Worm (Caenorhabditis elegans) whole organism, young adult: ENCODE data around the gene ZK105.3.

Source experiments
- B0261.1 ChIP-seq: sonication (generic microtip); optimal IDR thresholded peaks from 2 replicates; lab custom pipeline; 2016; ENCODE audit warnings: mild to moderate bottlenecking, missing genetic modification characterization, moderate library complexity, missing compliant biosample characterization
- F10E7.11 ChIP-seq: sonication (generic microtip); optimal IDR thresholded peaks from 2 replicates; lab custom pipeline; 2017; ENCODE audit warnings: mild to moderate bottlenecking, missing genetic modification characterization, moderate library complexity, missing compliant biosample characterization
- F52B5.7 ChIP-seq: sonication (generic microtip); optimal IDR thresholded peaks from 2 replicates; lab custom pipeline; 2016; ENCODE audit warnings: mild to moderate bottlenecking, missing genetic modification characterization, missing compliant biosample characterization
- F57A8.1 ChIP-seq: fragments of 200-800 bp; sonication (Bioruptor generic); optimal IDR thresholded peaks from 2 replicates; lab custom pipeline; 2018; ENCODE audit warnings: mild to moderate bottlenecking, missing genetic modification characterization, moderate library complexity, missing compliant biosample characterization
- K12H6.12 ChIP-seq: fragments of 200-800 bp; sonication (Bioruptor generic); optimal IDR thresholded peaks from 2 replicates; lab custom pipeline; 2018; ENCODE audit warnings: mild to moderate bottlenecking, missing genetic modification characterization, missing compliant biosample characterization
- Y53F4B.3 ChIP-seq: fragments of 200-800 bp; sonication (Bioruptor generic); IDR thresholded peaks from 2 replicates; pipeline ENCODE4 v1.3.6; 2022; ENCODE audit warnings: missing genetic modification reagents, missing genetic modification characterization, missing compliant biosample characterization
- Y53G8AR.9 ChIP-seq: fragments of 200-800 bp; sonication (Bioruptor generic); conservative IDR thresholded peaks from 2 replicates; pipeline ENCODE4 v1.3.6; 2022; ENCODE audit warnings: missing genetic modification reagents, missing genetic modification characterization, missing compliant biosample characterization
- Y56A3A.18 ChIP-seq: fragments of 200-800 bp; sonication (Bioruptor generic); IDR thresholded peaks from 2 replicates; pipeline ENCODE4 v1.3.6; 2022; ENCODE audit warnings: missing genetic modification reagents, missing genetic modification characterization, missing compliant biosample characterization
- Y79H2A.3 ChIP-seq: fragments of 200-800 bp; sonication (Bioruptor generic); conservative IDR thresholded peaks from 2 replicates; pipeline ENCODE4 v1.3.6; 2022; ENCODE audit warnings: missing genetic modification reagents, missing genetic modification characterization, missing compliant biosample characterization
- Y95B8A.8 ChIP-seq: fragments of 200-800 bp; sonication (Bioruptor generic); IDR thresholded peaks from 2 replicates; pipeline ENCODE4 v1.3.6; 2022; ENCODE audit warnings: missing genetic modification reagents, missing genetic modification characterization, missing compliant biosample characterization
- attf-5 ChIP-seq: fragments of 200-800 bp; sonication (Bioruptor generic); optimal IDR thresholded peaks from 2 replicates; lab custom pipeline; 2018; ENCODE audit warnings: mild to moderate bottlenecking, missing genetic modification characterization, missing compliant biosample characterization
- ceh-27 ChIP-seq: fragments of 200-800 bp; sonication (Bioruptor generic); optimal IDR thresholded peaks from 2 replicates; lab custom pipeline; 2018; ENCODE audit warnings: mild to moderate bottlenecking, missing genetic modification characterization, moderate library complexity, missing compliant biosample characterization
- ceh-58 ChIP-seq: fragments of 200-800 bp; sonication (Bioruptor generic); IDR thresholded peaks from 2 replicates; pipeline ENCODE4 v1.3.6; 2022; ENCODE audit warnings: missing genetic modification characterization, missing compliant biosample characterization
- ceh-79 ChIP-seq: sonication (generic microtip); optimal IDR thresholded peaks from 2 replicates; lab custom pipeline; 2017; ENCODE audit warnings: mild to moderate bottlenecking, missing genetic modification characterization, missing compliant biosample characterization
- ceh-91 ChIP-seq: fragments of 200-800 bp; sonication (Bioruptor generic); IDR thresholded peaks from 2 replicates; pipeline ENCODE4 v1.3.6; 2022; ENCODE audit warnings: missing genetic modification reagents, missing genetic modification characterization, missing compliant biosample characterization
- die-1 ChIP-seq: sonication (generic microtip); optimal IDR thresholded peaks from 2 replicates; lab custom pipeline; 2016; ENCODE audit warnings: missing genotype, mild to moderate bottlenecking, missing genetic modification characterization, missing compliant biosample characterization
- dox-1 ChIP-seq: fragments of 200-800 bp; sonication (Bioruptor generic); IDR thresholded peaks from 2 replicates; pipeline ENCODE4 v1.3.6; 2022; ENCODE audit warnings: missing genetic modification reagents, missing genetic modification characterization, missing compliant biosample characterization
- dpl-1 ChIP-seq: fragments of 150-350 bp; optimal IDR thresholded peaks from 2 replicates; lab custom pipeline; 2014; ENCODE audit warnings: missing biosample characterization, missing genetic modification reagents, missing genetic modification characterization
- egrh-3 ChIP-seq: fragments of 200-800 bp; sonication (Bioruptor generic); IDR thresholded peaks from 2 replicates; pipeline ENCODE4 v1.3.6; 2022; ENCODE audit warnings: missing genetic modification reagents, missing genetic modification characterization, missing compliant biosample characterization
- lag-1 ChIP-seq: fragments of 200-800 bp; sonication (Bioruptor generic); IDR thresholded peaks from 2 replicates; pipeline ENCODE4 v1.3.6; 2022; ENCODE audit warnings: missing genetic modification reagents, missing genetic modification characterization, missing compliant biosample characterization
- lir-1 ChIP-seq: fragments of 200-800 bp; sonication (Bioruptor generic); conservative IDR thresholded peaks from 2 replicates; pipeline ENCODE4 v1.3.6; 2022; ENCODE audit warnings: missing genetic modification reagents, missing genetic modification characterization, missing compliant biosample characterization
- madf-3 ChIP-seq: fragments of 200-800 bp; sonication (Bioruptor generic); IDR thresholded peaks from 2 replicates; pipeline ENCODE4 v1.3.6; 2022; ENCODE audit warnings: missing genetic modification reagents, missing genetic modification characterization, missing compliant biosample characterization
- nfya-2 ChIP-seq: fragments of 200-800 bp; sonication (Bioruptor generic); IDR thresholded peaks from 2 replicates; pipeline ENCODE4 v1.3.6; 2022; ENCODE audit warnings: missing genetic modification reagents, missing genetic modification characterization, missing compliant biosample characterization
- nhr-120 ChIP-seq: fragments of 200-800 bp; sonication (Bioruptor generic); IDR thresholded peaks from 2 replicates; pipeline ENCODE4 v1.3.6; 2022; ENCODE audit warnings: missing genetic modification characterization, missing compliant biosample characterization
- pbrm-1 ChIP-seq: fragments of 200-800 bp; sonication (Bioruptor generic); IDR thresholded peaks from 2 replicates; pipeline ENCODE4 v1.3.6; 2022; ENCODE audit warnings: missing genetic modification reagents, missing genetic modification characterization, missing compliant biosample characterization
- rec-8 ChIP-seq, 2 experiments: sonication (generic microtip); optimal IDR thresholded peaks; 2 replicates each; lab custom pipeline; 2016; ENCODE audit warnings: mild to moderate bottlenecking in 2 of 2, missing genetic modification characterization in 2 of 2, missing genetic modification reagents in 2 of 2, missing genotype in 2 of 2, missing biosample characterization in 1 of 2, missing compliant biosample characterization in 1 of 2, moderate library complexity in 1 of 2
- rpc-1 ChIP-seq, 2 experiments: fragments of 150-350 bp in 1 of 2; sonication (generic microtip) in 1 of 2; optimal IDR thresholded peaks; 2 replicates each; lab custom pipeline; 2014 to 2018; ENCODE audit warnings: missing biosample characterization in 1 of 2, missing genetic modification characterization in 1 of 2, missing genetic modification reagents in 1 of 2, missing genotype in 1 of 2
- snpc-1.3 ChIP-seq: sonication (generic microtip); optimal IDR thresholded peaks from 2 replicates; lab custom pipeline; 2017; ENCODE audit warnings: missing genetic modification characterization, mild to moderate bottlenecking, missing compliant biosample characterization, antibody characterized with exemption, moderate library complexity, missing genotype, missing genetic modification reagents; ENCODE audit not compliant: insufficient read depth
- snpc-3.4 ChIP-seq: sonication (generic microtip); optimal IDR thresholded peaks from 2 replicates; lab custom pipeline; 2017; ENCODE audit warnings: missing genetic modification characterization, mild to moderate bottlenecking, missing compliant biosample characterization, antibody characterized with exemption, moderate library complexity, missing genotype, missing genetic modification reagents
- tbx-9 ChIP-seq: sonication (generic microtip); optimal IDR thresholded peaks from 2 replicates; lab custom pipeline; 2016; ENCODE audit warnings: borderline replicate concordance, missing genetic modification characterization, inconsistent platforms, missing compliant biosample characterization
- unc-130 ChIP-seq: sonication (generic microtip); optimal IDR thresholded peaks from 2 replicates; lab custom pipeline; 2016; ENCODE audit warnings: missing genetic modification reagents, missing genetic modification characterization, missing compliant biosample characterization
- ztf-18 ChIP-seq: sonication (generic microtip); optimal IDR thresholded peaks from 2 replicates; lab custom pipeline; 2016; ENCODE audit warnings: missing genotype, mild to moderate bottlenecking, missing genetic modification characterization, missing compliant biosample characterization
- ztf-6 ChIP-seq: fragments of 200-800 bp; sonication (Bioruptor generic); IDR thresholded peaks from 2 replicates; pipeline ENCODE4 v1.3.6; 2022; ENCODE audit warnings: missing genetic modification reagents, missing genetic modification characterization, missing compliant biosample characterization

ZK105.3 gene

DNA sequence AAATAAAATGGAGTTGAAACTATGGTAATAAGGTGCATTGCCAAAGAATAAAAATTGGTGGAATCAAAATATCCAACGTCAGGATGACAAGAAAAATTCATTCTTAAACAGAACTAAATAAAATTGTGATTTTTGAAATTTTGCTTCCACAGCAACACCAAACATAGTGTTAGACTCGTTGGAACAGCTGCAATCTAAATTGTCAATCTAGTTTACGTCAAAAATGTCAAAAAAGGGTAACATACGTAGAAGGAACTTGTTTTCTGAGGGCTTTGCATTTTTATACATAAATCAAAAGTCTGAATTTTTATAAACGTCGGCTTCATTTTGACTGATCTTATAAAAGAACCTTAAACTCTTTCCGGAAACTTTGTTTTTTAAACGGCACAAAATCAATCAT is 43.4 kb upstream of the ZK105.3 start, which contains the start of gene srh-200:
Gene srh-200 (minus strand): TSS at position 101 of the 400 bp plus-strand sequence.
- TF ChIP-seq F10E7.11: no peak
- no peak for TF ChIP-seq snpc-1.3
- TF ChIP-seq dpl-1: no peak
- no peak for TF ChIP-seq dox-1 (GFP tag; lab: Robert Waterston, UW)
- no peak for TF ChIP-seq egrh-3
- TF ChIP-seq Y79H2A.3 (GFP tag; lab: Robert Waterston, UW): no peak
- no peak for TF ChIP-seq unc-130
- no peak for TF ChIP-seq snpc-3.4 (tag; lab: Kevin White, UChicago)
- TF ChIP-seq tbx-9 (tag; lab: Kevin White, UChicago): no peak
- TF ChIP-seq F57A8.1 (GFP tag; lab: Kevin White, UChicago): no peak
- TF ChIP-seq ceh-27: no peak
- no peak for TF ChIP-seq K12H6.12 (tag; lab: Kevin White, UChicago)

DNA sequence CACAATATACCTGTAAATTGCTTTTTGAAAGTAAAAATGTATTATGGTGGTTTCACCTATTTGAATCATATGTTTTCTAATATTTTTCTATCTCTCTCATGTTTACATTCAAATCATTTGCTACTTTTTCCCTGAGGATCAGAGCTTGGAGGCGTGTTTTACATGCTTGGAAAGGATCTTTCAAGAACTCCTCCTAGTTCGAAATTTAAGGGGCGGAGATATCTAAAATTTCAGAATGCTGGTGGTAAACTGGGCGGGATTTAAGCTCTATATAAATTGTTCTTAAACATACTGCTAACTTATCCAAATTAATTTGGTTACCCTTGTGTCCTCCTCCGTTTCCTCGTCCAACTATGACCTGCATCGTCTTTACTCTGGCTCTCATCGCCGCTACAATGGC is 29.0 kb upstream of the ZK105.3 start, which contains the start of gene C12D5.5:
Gene C12D5.5 (plus strand): TSS at position 301 of the 400 bp plus-strand sequence.
- TF ChIP-seq F57A8.1 (GFP tag; lab: Kevin White, UChicago) (no peak), nhr-120 (GFP tag; lab: Robert Waterston, UW) (no peak), ceh-91 (GFP tag; lab: Robert Waterston, UW) (no peak), ceh-58 (GFP tag; lab: Robert Waterston, UW) (no peak), madf-3 (GFP tag; lab: Robert Waterston, UW) (no peak), B0261.1 (tag; lab: Kevin White, UChicago) (no peak), rec-8 (tag; optimal IDR thresholded peaks at IDR 0.05; lab: Kevin White, UChicago) (no peak), ztf-18 (no peak), ceh-79 (tag; lab: Kevin White, UChicago) (no peak), lag-1 (GFP tag; lab: Robert Waterston, UW) (no peak), Y53G8AR.9 (GFP tag; lab: Robert Waterston, UW) (no peak), nfya-2 (GFP tag; lab: Robert Waterston, UW) (no peak), Y56A3A.18 (GFP tag; lab: Robert Waterston, UW) (no peak), rpc-1 (optimal IDR thresholded peaks at IDR 0.05; lab: Kevin White, UChicago) (no peak), rpc-1 (tag; optimal IDR thresholded peaks at IDR 0.05; lab: Kevin White, UChicago) (no peak), Y53F4B.3 (GFP tag; lab: Robert Waterston, UW) (no peak), ceh-27 (no peak)
- TF ChIP-seq, all 124 proteins: peak for 0

DNA sequence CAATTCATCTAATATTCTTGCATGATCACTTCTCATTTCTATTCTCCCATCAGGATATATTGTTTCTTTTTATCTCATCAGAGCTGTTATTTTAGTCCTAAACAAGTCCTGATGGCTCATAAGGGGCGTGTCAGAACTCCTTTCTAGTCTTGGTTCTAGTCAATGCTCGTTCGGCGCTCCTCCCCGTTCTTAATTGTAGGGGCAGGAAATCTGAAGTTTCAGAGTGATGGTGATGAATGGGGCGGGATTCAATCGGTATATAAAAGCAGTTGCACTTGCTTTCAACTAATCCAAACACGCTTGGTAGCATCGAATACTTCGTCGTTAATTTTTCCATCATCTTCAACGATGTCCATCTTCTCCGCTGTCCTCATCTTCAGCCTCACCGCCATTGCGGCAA is 24.7 kb upstream of the ZK105.3 start, which contains the start of gene C12D5.4:
Gene C12D5.4 (plus strand): TSS at position 301 of the 400 bp plus-strand sequence.
- no peak for TF ChIP-seq die-1 (tag; lab: Kevin White, UChicago)
- TF ChIP-seq lir-1 (GFP tag; lab: Robert Waterston, UW): no peak
- TF ChIP-seq Y95B8A.8: no peak
- no peak for TF ChIP-seq F52B5.7
- no peak for TF ChIP-seq ztf-6 (GFP tag; lab: Robert Waterston, UW)

DNA sequence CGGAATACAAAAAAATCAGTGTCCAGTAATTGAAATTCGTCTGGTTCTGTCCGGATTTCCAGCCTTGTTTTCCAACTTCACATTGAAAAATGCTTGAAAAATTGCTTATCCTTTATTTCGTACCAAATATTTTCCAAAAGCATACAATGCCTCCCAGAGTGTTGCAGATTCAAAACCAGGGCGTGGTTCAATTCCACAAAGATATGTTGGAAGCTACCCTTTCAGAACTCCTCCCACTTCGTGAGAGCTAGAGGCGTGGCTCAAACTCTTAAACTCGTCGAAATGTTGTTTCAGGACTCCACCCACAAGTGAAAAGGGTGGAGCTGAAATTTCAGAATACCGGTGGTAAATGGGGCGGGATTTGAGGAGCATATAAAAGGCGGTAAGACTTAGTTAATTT is 21.0 kb upstream of the ZK105.3 start, which contains the start of gene C12D5.3:
Gene C12D5.3 (plus strand): TSS at position 301 of the 400 bp plus-strand sequence.
- TF ChIP-seq pbrm-1 (GFP tag; lab: Robert Waterston, UW) (no peak), attf-5 (GFP tag; lab: Kevin White, UChicago) (no peak)
